Fruit fly (Drosophila melanogaster) whole organism, embryonic: ENCODE measurements around the gene Ir67a.

Experiments used
- Asciz ChIP-seq: fragments of 200-800 bp; sonication (Bioruptor generic); optimal IDR thresholded peaks from 2 replicates; lab custom pipeline; 2017; ENCODE audit warnings: missing biosample characterization, mild to moderate bottlenecking, missing genetic modification characterization, missing genetic modification reagents
- Atf6 ChIP-seq: fragments of 200-800 bp; sonication (Bioruptor generic); IDR thresholded peaks from 2 replicates; pipeline ENCODE4 v1.3.6; 2022; ENCODE audit warnings: missing biosample characterization, missing genetic modification characterization
- Awh ChIP-seq: fragments of 200-800 bp; sonication (Bioruptor generic); IDR thresholded peaks from 2 replicates; pipeline ENCODE4, ENCODE4 v1.3.6; 2022; ENCODE audit warnings: missing biosample characterization, missing genetic modification characterization
- CG10366 ChIP-seq: fragments of 200-800 bp; sonication (Bioruptor generic); IDR thresholded peaks from 2 replicates; pipeline ENCODE4 v1.3.6; 2022; ENCODE audit warnings: missing biosample characterization, missing genetic modification characterization
- CG10959 ChIP-seq: fragments of 200-800 bp; sonication (Bioruptor generic); IDR thresholded peaks from 2 replicates; pipeline ENCODE4 v1.3.6; 2022; ENCODE audit warnings: missing biosample characterization, missing genetic modification characterization
- CG11247 ChIP-seq: fragments of 200-800 bp; sonication (Bioruptor generic); IDR thresholded peaks from 2 replicates; pipeline ENCODE4 v1.3.6; 2022; ENCODE audit warnings: missing biosample characterization, missing genetic modification characterization
- CG11696 ChIP-seq: fragments of 200-800 bp; sonication (Bioruptor generic); IDR thresholded peaks from 2 replicates; pipeline ENCODE4 v1.3.6; 2022; ENCODE audit warnings: missing biosample characterization, missing genetic modification characterization
- CG12659 ChIP-seq: fragments of 200-800 bp; sonication (Bioruptor generic); optimal IDR thresholded peaks from 3 replicates; lab custom pipeline; 2017; ENCODE audit warnings: mild to moderate bottlenecking, missing biosample characterization, missing genetic modification reagents, missing genetic modification characterization
- CG14050 ChIP-seq: fragments of 200-800 bp; sonication (Bioruptor generic); IDR thresholded peaks from 3 replicates; pipeline ENCODE4 v1.3.6; 2022; ENCODE audit warnings: missing biosample characterization, missing genetic modification characterization
- CG15073 ChIP-seq: fragments of 200-800 bp; sonication (Bioruptor generic); optimal IDR thresholded peaks from 2 replicates; lab custom pipeline; 2016; ENCODE audit warnings: missing biosample characterization, missing genetic modification characterization
- CG15696 ChIP-seq: fragments of 200-800 bp; sonication (Bioruptor generic); optimal IDR thresholded peaks from 2 replicates; lab custom pipeline; 2019; ENCODE audit warnings: missing biosample characterization, mild to moderate bottlenecking, missing genetic modification characterization, moderate library complexity
- CG16779 ChIP-seq: fragments of 200-800 bp; sonication (Bioruptor generic); IDR thresholded peaks from 2 replicates; pipeline ENCODE4 v1.3.6; 2022; ENCODE audit warnings: missing biosample characterization, missing genetic modification characterization
- CG1832 ChIP-seq: fragments of 200-800 bp; sonication (Bioruptor generic); optimal IDR thresholded peaks from 2 replicates; lab custom pipeline; 2017; ENCODE audit warnings: missing biosample characterization, mild to moderate bottlenecking, missing genetic modification characterization, inconsistent platforms
- CG2678 ChIP-seq: fragments of 200-800 bp; sonication (Bioruptor generic); optimal IDR thresholded peaks from 3 replicates; lab custom pipeline; 2019; ENCODE audit warnings: missing biosample characterization, mild to moderate bottlenecking, missing genetic modification characterization, moderate library complexity
- CG31224 ChIP-seq: fragments of 200-800 bp; sonication (Bioruptor generic); IDR thresholded peaks from 2 replicates; pipeline ENCODE4 v1.3.6; 2022; ENCODE audit warnings: missing biosample characterization, missing genetic modification characterization
- CG4424 ChIP-seq: fragments of 200-800 bp; sonication (Bioruptor generic); optimal IDR thresholded peaks from 3 replicates; lab custom pipeline; 2016; ENCODE audit warnings: missing biosample characterization, missing genetic modification characterization
- CG8359 ChIP-seq: fragments of 200-800 bp; sonication (Bioruptor generic); optimal IDR thresholded peaks from 2 replicates; lab custom pipeline; 2017; ENCODE audit warnings: missing biosample characterization, mild to moderate bottlenecking, missing genetic modification characterization, borderline replicate concordance
- CG9797 ChIP-seq: fragments of 200-800 bp; sonication (Bioruptor generic); optimal IDR thresholded peaks from 3 replicates; lab custom pipeline; 2018; ENCODE audit warnings: missing biosample characterization, mild to moderate bottlenecking, missing genetic modification characterization
- D ChIP-seq, 2 experiments: fragments of 200-800 bp in 1 of 2; fragments of >200 bp in 1 of 2; sonication (Bioruptor generic) in 1 of 2; optimal IDR thresholded peaks; 2 replicates in 1 of 2; 3 replicates in 1 of 2; lab custom pipeline; 2017; ENCODE audit warnings: mild to moderate bottlenecking in 1 of 2, missing biosample characterization in 1 of 2, missing genetic modification characterization in 1 of 2, missing genetic modification reagents in 1 of 2
- Deaf1 ChIP-seq: fragments of 200-800 bp; optimal IDR thresholded peaks from 3 replicates; lab custom pipeline; 2019; ENCODE audit warnings: missing biosample characterization, mild to moderate bottlenecking, missing genetic modification characterization, moderate library complexity
- Dip2 ChIP-seq: fragments of 200-800 bp; sonication (Bioruptor generic); IDR thresholded peaks from 2 replicates; pipeline ENCODE4 v1.3.6; 2022; ENCODE audit warnings: missing biosample characterization, missing genetic modification characterization
- Doc2 ChIP-seq: fragments of 200-800 bp; sonication (Bioruptor generic); IDR thresholded peaks from 2 replicates; pipeline ENCODE4 v1.3.6; 2022; ENCODE audit warnings: missing biosample characterization, missing genetic modification characterization
- Dref ChIP-seq: fragments of 200-800 bp; sonication (Bioruptor generic); IDR thresholded peaks from 2 replicates; pipeline ENCODE4 v1.3.6; 2022; ENCODE audit warnings: missing biosample characterization, missing genetic modification characterization
- Elba2 ChIP-seq: fragments of 200-800 bp; sonication (Bioruptor generic); optimal IDR thresholded peaks from 3 replicates; lab custom pipeline; 2016; ENCODE audit warnings: missing biosample characterization, missing genetic modification characterization
- GATAe ChIP-seq: fragments of 200-800 bp; sonication (Bioruptor generic); conservative IDR thresholded peaks from 2 replicates; pipeline ENCODE4 v1.3.6; 2022; ENCODE audit warnings: missing biosample characterization, missing genetic modification characterization
- ash1 ChIP-seq: fragments of 200-800 bp; sonication (Bioruptor generic); optimal IDR thresholded peaks from 2 replicates; lab custom pipeline; 2018; ENCODE audit warnings: missing biosample characterization, mild to moderate bottlenecking, missing genetic modification characterization
- bbx ChIP-seq: fragments of 200-800 bp; sonication (Bioruptor generic); IDR thresholded peaks from 2 replicates; pipeline ENCODE4 v1.3.6; 2022; ENCODE audit warnings: missing biosample characterization, missing genetic modification characterization; ENCODE audit not compliant: partially characterized antibody
- caup ChIP-seq: fragments of 200-800 bp; sonication (Bioruptor generic); optimal IDR thresholded peaks from 3 replicates; lab custom pipeline; 2017; ENCODE audit warnings: missing biosample characterization, mild to moderate bottlenecking, missing genetic modification characterization, moderate library complexity; ENCODE audit not compliant: severe bottlenecking
- ci ChIP-seq: fragments of 200-800 bp; sonication (Bioruptor generic); IDR thresholded peaks from 3 replicates; pipeline ENCODE4 v1.3.6; 2022; ENCODE audit warnings: missing biosample characterization, missing genetic modification characterization
- corto ChIP-seq: fragments of 200-800 bp; sonication (Bioruptor generic); optimal IDR thresholded peaks from 2 replicates; lab custom pipeline; 2016; ENCODE audit warnings: missing biosample characterization, mild to moderate bottlenecking, missing genetic modification characterization, moderate library complexity
- crol ChIP-seq: fragments of 200-800 bp; sonication (Bioruptor generic); IDR thresholded peaks from 2 replicates; pipeline ENCODE4 v1.3.6; 2022; ENCODE audit warnings: missing biosample characterization, missing genetic modification characterization
- dati ChIP-seq: fragments of 200-800 bp; sonication (Bioruptor generic); IDR thresholded peaks from 2 replicates; pipeline ENCODE4 v1.3.6; 2022; ENCODE audit warnings: missing biosample characterization, missing genetic modification characterization
- gce ChIP-seq: fragments of 200-800 bp; sonication (Bioruptor generic); IDR thresholded peaks from 3 replicates; pipeline ENCODE4 v1.3.6; 2022; ENCODE audit warnings: missing biosample characterization, missing genetic modification characterization
- grn ChIP-seq: fragments of 200-800 bp; sonication (Bioruptor generic); optimal IDR thresholded peaks from 3 replicates; lab custom pipeline; 2017; ENCODE audit warnings: missing biosample characterization, missing genetic modification characterization
- jigr1 ChIP-seq: fragments of 200-800 bp; sonication (Bioruptor generic); IDR thresholded peaks from 3 replicates; pipeline ENCODE4 v1.3.6; 2022; ENCODE audit warnings: missing biosample characterization, missing genetic modification characterization
- mam ChIP-seq: fragments of 200-800 bp; sonication (Bioruptor generic); optimal IDR thresholded peaks from 3 replicates; lab custom pipeline; 2016; ENCODE audit warnings: missing biosample characterization, missing genetic modification characterization
- odd ChIP-seq: fragments of 200-800 bp; sonication (Bioruptor generic); optimal IDR thresholded peaks from 2 replicates; lab custom pipeline; 2017; ENCODE audit warnings: missing biosample characterization, mild to moderate bottlenecking, missing genetic modification characterization
- pita ChIP-seq: fragments of 200-800 bp; sonication (Bioruptor generic); optimal IDR thresholded peaks from 2 replicates; lab custom pipeline; 2017; ENCODE audit warnings: missing biosample characterization, mild to moderate bottlenecking, missing genetic modification characterization
- prd ChIP-seq, 3 experiments: fragments of >200 bp in 2 of 3; fragments of 200-800 bp in 1 of 3; sonication (Bioruptor generic) in 1 of 3; optimal IDR thresholded peaks in 2 of 3; IDR thresholded peaks in 1 of 3; 2 replicates in 2 of 3; 3 replicates in 1 of 3; pipeline versions ENCODE4 v1.3.6 to Lab custom; 2017 to 2022; ENCODE audit warnings: missing biosample characterization in 1 of 3, missing genetic modification characterization in 1 of 3
- ro ChIP-seq: fragments of 200-800 bp; sonication (Bioruptor generic); IDR thresholded peaks from 2 replicates; pipeline ENCODE4 v1.3.6; 2022; ENCODE audit warnings: missing biosample characterization, missing genetic modification characterization
- shn ChIP-seq: fragments of 200-800 bp; sonication (Bioruptor generic); optimal IDR thresholded peaks from 3 replicates; lab custom pipeline; 2016; ENCODE audit warnings: missing biosample characterization, missing genetic modification characterization
- sna ChIP-seq: fragments of 200-800 bp; sonication (Bioruptor generic); IDR thresholded peaks from 2 replicates; pipeline ENCODE4 v1.3.6; 2022; ENCODE audit warnings: missing biosample characterization, missing genetic modification characterization; ENCODE audit not compliant: partially characterized antibody
- tx ChIP-seq: fragments of 200-800 bp; sonication (Bioruptor generic); optimal IDR thresholded peaks from 2 replicates; lab custom pipeline; 2016; ENCODE audit warnings: missing biosample characterization, missing genetic modification characterization
- unpg ChIP-seq: fragments of 200-800 bp; sonication (Bioruptor generic); optimal IDR thresholded peaks from 3 replicates; lab custom pipeline; 2018; ENCODE audit warnings: missing biosample characterization, mild to moderate bottlenecking, missing genetic modification characterization, moderate library complexity
- vfl ChIP-seq: fragments of 200-800 bp; sonication (Bioruptor generic); optimal IDR thresholded peaks from 2 replicates; lab custom pipeline; 2016; ENCODE audit warnings: missing biosample characterization, missing genetic modification characterization
- zfh2 ChIP-seq: fragments of 200-800 bp; sonication (Bioruptor generic); optimal IDR thresholded peaks from 2 replicates; lab custom pipeline; 2016; ENCODE audit warnings: missing biosample characterization, missing genetic modification characterization

The Ir67a gene

dm6 chr3L:9513309-9513708, 30.5 kb downstream of the Ir67a start, which contains the start of gene CG33702:
CG33702 (minus strand) TSS chr3L:9513409.
- TF ChIP-seq odd (GFP tag; lab: Kevin White, UChicago), result no peak
- no peak for TF ChIP-seq D (optimal IDR thresholded peaks at IDR 0.05; lab: Kevin White, UChicago)
- TF ChIP-seq D (GFP tag; optimal IDR thresholded peaks at IDR 0.05; lab: Kevin White, UChicago), result no peak

DNA sequence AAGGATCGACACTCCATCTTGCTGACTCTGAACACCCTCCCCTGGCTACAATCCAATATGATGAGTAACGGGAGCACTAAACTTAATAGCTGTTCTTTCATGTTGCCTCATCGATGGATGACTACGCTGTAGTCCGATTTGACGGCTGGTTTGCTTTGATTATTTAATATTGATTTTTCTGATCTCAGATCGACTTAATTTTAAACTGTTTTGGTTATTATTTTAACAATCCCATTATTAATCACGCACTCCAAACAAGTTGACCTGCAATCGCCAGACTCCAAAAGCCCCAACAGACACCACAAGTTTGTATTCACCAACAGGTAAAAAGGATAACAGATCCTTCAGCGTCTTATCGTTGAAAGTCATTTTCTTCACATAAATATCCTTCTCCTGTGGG, 31.2 kb downstream of the Ir67a start, which contains the start of gene CG33703:
CG33703 (minus strand) TSS at position 101 of the 400 bp plus-strand sequence.
- TF ChIP-seq CG9797 (GFP tag; lab: Kevin White, UChicago) (no peak), CG8359 (GFP tag; lab: Kevin White, UChicago) (no peak), zfh2 (GFP tag; lab: Kevin White, UChicago) (no peak), Deaf1 (tag; lab: Kevin White, UChicago) (no peak), CG11696 (GFP tag; lab: Robert Waterston, UW) (no peak), CG2678 (tag; lab: Kevin White, UChicago) (no peak), gce (GFP tag; lab: Robert Waterston, UW) (no peak), unpg (no peak), pita (GFP tag; lab: Kevin White, UChicago) (no peak), ci (GFP tag; lab: Robert Waterston, UW) (no peak), CG10959 (no peak), Atf6 (GFP tag; lab: Robert Waterston, UW) (no peak), CG16779 (no peak), ro (no peak), CG31224 (no peak)

DNA sequence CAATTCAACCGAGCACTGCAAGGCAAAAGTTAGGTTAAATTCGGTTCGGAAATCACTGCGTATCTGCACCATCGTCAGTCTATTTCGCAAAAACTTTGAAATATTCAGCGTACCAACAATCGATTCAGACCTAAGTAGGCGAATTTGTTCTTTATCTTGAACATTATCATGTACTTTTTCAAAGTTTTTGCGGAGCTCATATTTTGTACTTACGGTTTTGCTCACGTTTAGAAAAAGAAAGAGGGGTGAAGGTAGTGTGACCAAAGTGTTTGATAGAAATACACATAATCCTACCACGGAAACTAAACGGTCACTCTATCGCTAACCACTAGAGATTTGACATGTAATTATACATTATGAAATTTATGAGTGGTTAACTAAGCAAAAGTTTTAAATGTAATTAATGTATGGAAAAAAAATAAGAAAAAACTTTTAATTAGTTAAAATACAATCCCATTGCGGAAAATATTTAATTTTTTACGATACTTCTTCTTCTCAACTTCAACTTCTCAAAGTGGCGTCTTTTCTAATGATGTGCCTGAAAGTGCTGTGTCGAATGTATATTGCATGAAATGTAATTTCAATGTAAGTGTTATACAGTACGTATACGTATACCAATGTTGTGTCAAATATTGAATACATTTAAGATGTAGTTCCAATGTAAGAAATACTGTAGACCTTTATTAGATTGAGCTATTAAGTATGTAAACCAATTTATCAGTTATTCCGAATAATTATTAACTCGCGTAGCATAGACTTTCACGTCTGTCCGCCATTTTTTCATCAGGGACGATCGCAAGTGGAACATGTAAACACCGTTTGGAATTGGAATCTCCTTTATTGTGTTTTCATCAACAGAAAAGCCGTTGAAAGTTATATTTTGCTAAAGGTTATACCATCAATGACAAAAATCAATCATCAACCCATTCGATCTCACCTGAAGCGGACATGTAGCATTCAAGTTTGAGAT, 32.2 kb downstream of the Ir67a start, which contains the start of gene RpS9:
RpS9 (minus strand) TSS at position 245 of the 970 bp plus-strand sequence.
- TF ChIP-seq crol (GFP tag; lab: Robert Waterston, UW) (no peak), Elba2 (no peak), CG10366 (GFP tag; lab: Robert Waterston, UW) (no peak), Dip2 (GFP tag; lab: Robert Waterston, UW) (no peak), sna (GFP tag; lab: Robert Waterston, UW) (no peak), ash1 (GFP tag; lab: Kevin White, UChicago) (no peak), tx (GFP tag; lab: Kevin White, UChicago) (no peak), GATAe (GFP tag; lab: Robert Waterston, UW) (no peak), grn (GFP tag; lab: Kevin White, UChicago) (no peak), corto (GFP tag; lab: Kevin White, UChicago) (no peak), caup (GFP tag; lab: Kevin White, UChicago) (no peak), CG15073 (GFP tag; lab: Kevin White, UChicago) (no peak), CG4424 (GFP tag; lab: Kevin White, UChicago) (no peak), Asciz (GFP tag; lab: Kevin White, UChicago) (peak; percentile 22), Doc2 (GFP tag; lab: Robert Waterston, UW) (no peak), mam (GFP tag; lab: Kevin White, UChicago) (no peak), CG12659 (peak; percentile 63), jigr1 (GFP tag; lab: Robert Waterston, UW) (no peak), CG1832 (GFP tag; lab: Kevin White, UChicago) (no peak), Dref (GFP tag; lab: Robert Waterston, UW) (no peak), shn (GFP tag; lab: Kevin White, UChicago) (no peak), dati (GFP tag; lab: Robert Waterston, UW) (no peak), CG14050 (GFP tag; lab: Robert Waterston, UW) (no peak), bbx (GFP tag; lab: Robert Waterston, UW) (peak; percentile 22; the same call in 1 of the 2 replicates), prd (optimal IDR thresholded peaks at IDR 0.05; lab: Kevin White, UChicago) (no peak), prd (GFP tag; IDR thresholded peaks at IDR 0.05; lab: Robert Waterston, UW) (no peak), vfl (no peak), CG11247 (GFP tag; lab: Robert Waterston, UW) (no peak), Awh (GFP tag; lab: Robert Waterston, UW) (no peak), CG15696 (tag; lab: Kevin White, UChicago) (no peak)
